Fruit fly (Drosophila melanogaster): Measurements from ENCODE around the gene CG14671.

DNA sequence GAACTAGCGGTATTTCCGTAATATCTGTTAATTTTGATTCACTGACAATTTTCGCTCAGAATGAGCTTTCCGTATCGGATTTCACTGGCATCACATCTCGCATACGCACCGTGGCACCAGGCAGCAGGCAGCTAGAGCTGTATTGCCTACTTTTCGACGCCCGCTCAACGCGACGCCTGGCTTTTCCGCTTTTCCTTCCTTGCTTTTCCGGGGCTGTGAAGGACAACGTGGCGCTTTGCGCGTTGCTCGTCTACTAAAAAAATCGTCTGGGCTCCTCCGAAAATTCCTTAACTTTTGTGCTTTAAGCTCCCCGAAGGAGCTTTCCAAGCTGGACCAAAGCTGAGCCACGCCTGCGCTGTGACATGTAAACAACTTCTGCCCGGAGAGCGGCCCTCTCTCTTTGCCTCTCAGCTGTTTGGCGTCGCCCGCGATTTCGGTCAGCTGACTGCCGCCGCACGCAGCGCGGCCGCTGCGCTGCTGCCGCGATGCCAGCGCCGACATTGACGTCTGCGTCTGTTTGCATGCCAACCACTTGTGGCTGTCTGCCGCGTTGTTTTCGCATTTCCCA, 41.5 kb downstream of the CG14671 start, which contains the start of the genes CG43845 and Nmdar1:
- TF ChIP-seq CG10348 (GFP tag; IDR thresholded peaks at IDR 0.05), result no peak
- no peak for TF ChIP-seq CG34367 (tag; optimal IDR thresholded peaks at IDR 0.05)
- no peak for TF ChIP-seq CG14655 (GFP tag; optimal IDR thresholded peaks at IDR 0.05)

All from whole organism, pupa.